Fruit fly (Drosophila melanogaster) whole organism: ENCODE data around the gene CG32299.

Source experiments
- pan ChIP-seq: fragments of >200 bp; optimal IDR thresholded peaks from 2 replicates; lab custom pipeline; 2017
- psq ChIP-seq: fragments of >200 bp; optimal IDR thresholded peaks from 2 replicates; lab custom pipeline; 2017

- TF ChIP-seq pan (lab: Kevin White, UChicago) (no peak), psq (lab: Kevin White, UChicago) (no peak)
Measured at dm6 chr3L:2418769-2419168, 28.0 kb upstream of the CG32299 start.
